Worm (Caenorhabditis elegans) whole organism, L3 larva: Measurements from ENCODE around the gene amt-2.

Experiments
- R02D3.7 ChIP-seq: fragments of 150-350 bp; optimal IDR thresholded peaks from 2 replicates; lab custom pipeline; 2014; ENCODE audit warnings: missing biosample characterization, missing genetic modification characterization
- ZK546.5 ChIP-seq: sonication (generic microtip); optimal IDR thresholded peaks from 2 replicates; lab custom pipeline; 2017; ENCODE audit warnings: missing biosample characterization, missing genetic modification characterization
- aly-2 ChIP-seq: fragments of 150-350 bp; optimal IDR thresholded peaks from 2 replicates; lab custom pipeline; 2014; ENCODE audit warnings: missing biosample characterization, missing genetic modification characterization
- ama-1 ChIP-seq: fragments of 150-350 bp; optimal IDR thresholded peaks from 2 replicates; lab custom pipeline; 2018
- ceh-16 ChIP-seq: sonication (generic microtip); optimal IDR thresholded peaks from 2 replicates; lab custom pipeline; 2017; ENCODE audit warnings: missing biosample characterization, missing genetic modification characterization
- ceh-82 ChIP-seq: fragments of 150-350 bp; optimal IDR thresholded peaks from 2 replicates; lab custom pipeline; 2014; ENCODE audit warnings: missing biosample characterization, missing genetic modification characterization
- ceh-9 ChIP-seq: sonication (generic microtip); optimal IDR thresholded peaks from 2 replicates; lab custom pipeline; 2018; ENCODE audit warnings: missing biosample characterization, missing genetic modification characterization
- daf-12 ChIP-seq: fragments of 150-350 bp; optimal IDR thresholded peaks from 2 replicates; lab custom pipeline; 2014; ENCODE audit warnings: missing biosample characterization, missing genetic modification reagents, missing genetic modification characterization
- egl-27 ChIP-seq: sonication (generic microtip); optimal IDR thresholded peaks from 4 replicates; lab custom pipeline; 2017; ENCODE audit warnings: missing biosample characterization, missing genetic modification reagents, missing genetic modification characterization
- egl-5 ChIP-seq: fragments of 150-350 bp; optimal IDR thresholded peaks from 2 replicates; lab custom pipeline; 2017; ENCODE audit warnings: missing biosample characterization, missing genetic modification reagents, missing genetic modification characterization, inconsistent platforms
- elt-1 ChIP-seq: fragments of 150-350 bp; optimal IDR thresholded peaks from 2 replicates; lab custom pipeline; 2014; ENCODE audit warnings: missing biosample characterization, missing genetic modification characterization
- elt-2 ChIP-seq: sonication (generic microtip); optimal IDR thresholded peaks from 2 replicates; lab custom pipeline; 2016; ENCODE audit warnings: missing genetic modification reagents, mild to moderate bottlenecking, missing genetic modification characterization, missing compliant biosample characterization
- eor-1 ChIP-seq, 2 experiments: fragments of 150-350 bp; optimal IDR thresholded peaks; 2 replicates each; lab custom pipeline; 2014 to 2018; ENCODE audit warnings: missing biosample characterization in 2 of 2, missing genetic modification characterization in 2 of 2
- fkh-10 ChIP-seq: sonication (generic microtip); optimal IDR thresholded peaks from 2 replicates; lab custom pipeline; 2017; ENCODE audit warnings: missing biosample characterization, missing genetic modification reagents, missing genetic modification characterization
- hmg-11 ChIP-seq: sonication (generic microtip); optimal IDR thresholded peaks from 2 replicates; lab custom pipeline; 2016; ENCODE audit warnings: missing genetic modification characterization, missing compliant biosample characterization
- jun-1 ChIP-seq: fragments of 150-350 bp; optimal IDR thresholded peaks from 2 replicates; lab custom pipeline; 2014; ENCODE audit warnings: missing biosample characterization, missing genetic modification reagents, missing genetic modification characterization
- lin-15B ChIP-seq: fragments of 150-350 bp; optimal IDR thresholded peaks from 2 replicates; lab custom pipeline; 2014; ENCODE audit warnings: missing biosample characterization, missing genetic modification characterization
- lsy-12 ChIP-seq: sonication (generic microtip); optimal IDR thresholded peaks from 2 replicates; lab custom pipeline; 2016; ENCODE audit warnings: mild to moderate bottlenecking, missing genetic modification characterization, missing compliant biosample characterization
- mdl-1 ChIP-seq: fragments of 150-350 bp; optimal IDR thresholded peaks from 2 replicates; lab custom pipeline; 2014; ENCODE audit warnings: missing biosample characterization, missing genetic modification characterization
- mml-1 ChIP-seq: fragments of 150-350 bp; sonication (generic microtip); optimal IDR thresholded peaks from 3 replicates; lab custom pipeline; 2014; ENCODE audit warnings: missing biosample characterization, missing genetic modification characterization
- nhr-12 ChIP-seq: fragments of 150-350 bp; optimal IDR thresholded peaks from 2 replicates; lab custom pipeline; 2014; ENCODE audit warnings: missing biosample characterization, missing genetic modification characterization
- nhr-23 ChIP-seq: fragments of 150-350 bp; optimal IDR thresholded peaks from 2 replicates; lab custom pipeline; 2014; ENCODE audit warnings: missing biosample characterization, missing genetic modification reagents, missing genetic modification characterization
- nhr-237 ChIP-seq: fragments of 150-350 bp; optimal IDR thresholded peaks from 2 replicates; lab custom pipeline; 2014; ENCODE audit warnings: missing biosample characterization, missing genetic modification characterization
- nhr-25 ChIP-seq: sonication (generic microtip); optimal IDR thresholded peaks from 2 replicates; lab custom pipeline; 2017; ENCODE audit warnings: missing biosample characterization, missing genetic modification characterization
- nhr-28 ChIP-seq: fragments of 150-350 bp; optimal IDR thresholded peaks from 2 replicates; lab custom pipeline; 2014; ENCODE audit warnings: missing biosample characterization, missing genetic modification characterization
- nhr-43 ChIP-seq: sonication (generic microtip); optimal IDR thresholded peaks from 2 replicates; lab custom pipeline; 2016; ENCODE audit warnings: mild to moderate bottlenecking, missing genetic modification characterization, missing compliant biosample characterization; ENCODE audit not compliant: poor library complexity, severe bottlenecking
- nhr-67 ChIP-seq: fragments of 150-350 bp; optimal IDR thresholded peaks from 2 replicates; lab custom pipeline; 2014; ENCODE audit warnings: missing biosample characterization, missing genetic modification characterization
- nhr-76 ChIP-seq: fragments of 150-350 bp; sonication (generic microtip); optimal IDR thresholded peaks from 5 replicates; lab custom pipeline; 2014; ENCODE audit warnings: missing biosample characterization, missing genetic modification characterization
- nhr-77 ChIP-seq: fragments of 150-350 bp; optimal IDR thresholded peaks from 2 replicates; lab custom pipeline; 2014; ENCODE audit warnings: missing biosample characterization, missing genetic modification characterization
- pha-4 ChIP-seq: fragments of 150-350 bp; optimal IDR thresholded peaks from 2 replicates; lab custom pipeline; 2014; ENCODE audit warnings: missing biosample characterization, missing genetic modification reagents, missing genetic modification characterization
- sea-2 ChIP-seq: fragments of 150-350 bp; sonication (generic microtip); optimal IDR thresholded peaks from 4 replicates; lab custom pipeline; 2014; ENCODE audit warnings: missing biosample characterization, missing genetic modification reagents, missing genetic modification characterization
- snpc-4 ChIP-seq: fragments of 150-350 bp; optimal IDR thresholded peaks from 2 replicates; lab custom pipeline; 2014; ENCODE audit warnings: missing biosample characterization, missing genetic modification characterization
- tbx-2 ChIP-seq: sonication (generic microtip); optimal IDR thresholded peaks from 2 replicates; lab custom pipeline; 2016; ENCODE audit warnings: mild to moderate bottlenecking, missing genetic modification characterization, missing compliant biosample characterization
- unc-39 ChIP-seq: sonication (generic microtip); optimal IDR thresholded peaks from 4 replicates; lab custom pipeline; 2017; ENCODE audit warnings: missing biosample characterization, missing genetic modification characterization
- unc-62 ChIP-seq: fragments of 150-350 bp; sonication (generic microtip); optimal IDR thresholded peaks from 4 replicates; lab custom pipeline; 2014; ENCODE audit warnings: missing biosample characterization, missing genetic modification reagents, missing genetic modification characterization
- zag-1 ChIP-seq: fragments of 150-350 bp; optimal IDR thresholded peaks from 2 replicates; lab custom pipeline; 2014; ENCODE audit warnings: missing biosample characterization, missing genetic modification characterization
- ztf-4 ChIP-seq: fragments of 150-350 bp; optimal IDR thresholded peaks from 2 replicates; lab custom pipeline; 2014; ENCODE audit warnings: missing biosample characterization, missing genetic modification characterization

amt-2 gene

ce11 chrIV:13067200-13067599 lies 25.0 kb downstream of the amt-2 start, which contains the start of gene col-131:
Gene col-131, minus strand, starts transcription at chrIV:13067300.
- no peak for TF ChIP-seq nhr-237
- TF ChIP-seq ceh-82 (tag; lab: Kevin White, UChicago) = no peak
- no peak for TF ChIP-seq tbx-2 (tag; lab: Kevin White, UChicago)
- no peak for TF ChIP-seq snpc-4 (tag; lab: Kevin White, UChicago)
- TF ChIP-seq egl-5 = no peak
- no peak for TF ChIP-seq pha-4 (tag; lab: Kevin White, UChicago)
- TF ChIP-seq ztf-4 (tag; lab: Kevin White, UChicago) = no peak
- no peak for TF ChIP-seq lsy-12 (tag; lab: Kevin White, UChicago)
- no peak for TF ChIP-seq sea-2 (GFP tag; lab: Kevin White, UChicago)
- no peak for TF ChIP-seq nhr-25 (tag; lab: Kevin White, UChicago)
- TF ChIP-seq ama-1 = no peak
- TF ChIP-seq daf-12 = no peak
- TF ChIP-seq ceh-16 = no peak

DNA sequence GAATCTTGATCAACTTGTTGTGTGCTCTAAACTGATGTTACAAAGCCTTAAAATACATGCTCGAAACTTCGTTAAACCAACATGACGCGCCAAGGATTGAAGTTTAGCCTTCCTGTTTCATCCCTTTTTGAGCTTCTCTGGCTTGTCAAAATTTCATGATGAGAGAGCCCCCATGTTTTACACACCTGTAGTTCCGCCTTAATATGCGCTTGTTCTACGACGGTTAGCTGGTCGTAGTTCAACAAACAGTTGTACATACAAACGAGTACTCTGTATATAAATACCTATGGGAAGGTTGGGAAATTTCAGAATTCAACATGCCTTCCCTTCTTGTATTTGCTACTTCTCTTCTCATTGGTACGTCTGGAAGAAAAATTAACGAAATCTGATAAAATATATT lies 26.3 kb downstream of the amt-2 start, which contains the start of gene scl-6:
Gene scl-6 (plus strand): TSS at position 301 of the 400 bp plus-strand sequence.
- TF ChIP-seq daf-12 (no peak), elt-1 (tag; lab: Kevin White, UChicago) (no peak), mml-1 (tag; lab: Kevin White, UChicago) (no peak), R02D3.7 (tag; lab: Kevin White, UChicago) (no peak), unc-62 (no peak), snpc-4 (tag; lab: Kevin White, UChicago) (no peak), ceh-16 (no peak), nhr-12 (tag; lab: Kevin White, UChicago) (no peak), egl-5 (no peak), ceh-82 (tag; lab: Kevin White, UChicago) (no peak), mdl-1 (tag; lab: Kevin White, UChicago) (no peak), eor-1 (tag; optimal IDR thresholded peaks at IDR 0.05; lab: Kevin White, UChicago) (no peak)

ce11 chrIV:13070142-13070541 lies 28.0 kb downstream of the amt-2 start, which contains the start of gene scl-7:
Gene scl-7, plus strand, starts transcription at chrIV:13070442.
- TF ChIP-seq tbx-2 (tag; lab: Kevin White, UChicago) = no peak
- no peak for TF ChIP-seq nhr-23 (tag; lab: Kevin White, UChicago)
- TF ChIP-seq lin-15B = no peak
- TF ChIP-seq jun-1 (tag; lab: Kevin White, UChicago) = no peak
- no peak for TF ChIP-seq ceh-16
- TF ChIP-seq snpc-4 (tag; lab: Kevin White, UChicago) = no peak
- TF ChIP-seq ceh-9 (tag; lab: Kevin White, UChicago) = no peak
- TF ChIP-seq nhr-28 (tag; lab: Kevin White, UChicago) = no peak
- TF ChIP-seq nhr-43 (tag; lab: Kevin White, UChicago) = no peak
- no peak for TF ChIP-seq nhr-67 (tag; lab: Kevin White, UChicago)
- no peak for TF ChIP-seq ZK546.5 (tag; lab: Kevin White, UChicago)
- TF ChIP-seq mml-1 (tag; lab: Kevin White, UChicago) = no peak
- TF ChIP-seq nhr-25 (tag; lab: Kevin White, UChicago) = no peak
- TF ChIP-seq daf-12 = no peak
- no peak for TF ChIP-seq elt-2 (tag; lab: Kevin White, UChicago)
- no peak for TF ChIP-seq sea-2 (GFP tag; lab: Kevin White, UChicago)
- TF ChIP-seq unc-62 = no peak

DNA sequence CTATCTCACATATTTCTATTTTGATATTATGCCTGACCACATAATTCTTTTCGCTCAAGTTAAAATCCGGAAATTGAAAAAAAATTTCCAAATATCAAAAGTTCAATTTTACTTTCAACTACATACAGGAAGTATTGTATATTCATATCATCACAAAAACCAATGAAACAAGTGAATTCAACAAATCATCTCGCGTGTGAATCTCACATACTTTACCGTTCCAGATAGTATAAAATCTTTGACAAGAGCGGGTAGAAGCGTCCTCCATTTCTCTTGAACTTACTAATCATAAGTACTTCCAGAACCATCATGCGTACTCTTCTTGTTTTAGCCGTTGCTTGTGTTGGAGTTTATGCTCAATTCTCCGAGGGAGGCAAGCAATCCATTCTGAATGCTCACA lies 29.3 kb downstream of the amt-2 start, which contains the start of gene scl-8:
Gene scl-8 (plus strand): TSS at position 301 of the 400 bp plus-strand sequence.
- TF ChIP-seq ceh-9 (tag; lab: Kevin White, UChicago) = no peak
- no peak for TF ChIP-seq ceh-82 (tag; lab: Kevin White, UChicago)
- TF ChIP-seq jun-1 (tag; lab: Kevin White, UChicago) = no peak
- no peak for TF ChIP-seq nhr-28 (tag; lab: Kevin White, UChicago)
- TF ChIP-seq snpc-4 (tag; lab: Kevin White, UChicago) = no peak
- no peak for TF ChIP-seq unc-39
- no peak for TF ChIP-seq lin-15B
- TF ChIP-seq nhr-76 = no peak
- TF ChIP-seq fkh-10 (GFP tag; lab: Kevin White, UChicago) = no peak
- no peak for TF ChIP-seq egl-27 (tag; lab: Kevin White, UChicago)
- no peak for TF ChIP-seq mdl-1 (tag; lab: Kevin White, UChicago)
- TF ChIP-seq lsy-12 (tag; lab: Kevin White, UChicago) = no peak
- TF ChIP-seq nhr-237 = no peak
- TF ChIP-seq aly-2 (tag; lab: Kevin White, UChicago) = no peak
- TF ChIP-seq nhr-77 (tag; lab: Kevin White, UChicago) = no peak
- TF ChIP-seq ama-1 = no peak
- TF ChIP-seq mml-1 (tag; lab: Kevin White, UChicago) = no peak
- no peak for TF ChIP-seq hmg-11 (tag; lab: Kevin White, UChicago)
- no peak for TF ChIP-seq nhr-25 (tag; lab: Kevin White, UChicago)
- no peak for TF ChIP-seq zag-1 (tag; lab: Kevin White, UChicago)
